Fruit fly (Drosophila melanogaster) whole organism: Measurements from ENCODE around the gene Pcyt1.

Experiments
- CG8478 ChIP-seq: fragments of >200 bp; optimal IDR thresholded peaks from 2 replicates; lab custom pipeline; 2018; ENCODE audit warnings: inconsistent platforms
- EcR ChIP-seq, 2 experiments: fragments of >200 bp; optimal IDR thresholded peaks; 2 replicates each; lab custom pipeline; 2017; ENCODE audit warnings: missing biosample characterization in 2 of 2, missing genetic modification characterization in 2 of 2, missing genetic modification reagents in 2 of 2
- pan ChIP-seq: fragments of >200 bp; optimal IDR thresholded peaks from 2 replicates; lab custom pipeline; 2017
- psq ChIP-seq: fragments of >200 bp; optimal IDR thresholded peaks from 2 replicates; lab custom pipeline; 2017
- usp ChIP-seq: fragments of >200 bp; optimal IDR thresholded peaks from 2 replicates; lab custom pipeline; 2017; ENCODE audit warnings: missing biosample characterization, missing genetic modification characterization, mixed read lengths

DNA sequence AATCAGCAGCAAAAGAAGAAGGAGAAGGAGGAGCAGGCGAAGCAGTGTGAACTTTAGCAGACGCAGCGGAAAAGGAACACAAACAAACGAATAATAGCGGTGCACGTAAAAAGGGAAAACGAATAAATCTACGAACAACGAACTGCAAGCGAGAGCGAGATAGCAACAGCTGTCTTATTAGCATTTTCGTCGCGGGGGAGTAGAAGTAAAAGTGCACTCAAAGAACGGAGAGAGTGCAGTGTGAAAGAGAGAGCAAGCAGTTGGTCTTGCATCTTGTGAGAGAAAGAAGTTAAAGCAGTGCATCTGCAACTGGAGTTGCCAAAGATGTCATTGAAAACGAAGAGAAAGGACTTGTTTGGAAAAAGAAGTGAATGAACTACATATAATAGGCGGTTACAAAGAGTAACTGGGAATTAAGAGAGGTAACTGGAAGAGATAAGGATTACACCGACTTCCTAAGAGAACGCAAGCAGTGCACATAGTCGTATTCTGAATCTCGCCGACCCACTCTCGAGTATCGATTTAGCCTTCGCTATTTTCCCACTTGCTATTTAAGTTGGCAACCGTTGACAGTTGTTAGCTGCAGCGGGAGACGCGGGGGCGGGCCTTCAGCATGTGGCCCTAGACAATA, 47.0 kb downstream of the Pcyt1 start:
- TF ChIP-seq CG8478 (no peak), usp (GFP tag; lab: Kevin White, UChicago) (no peak), psq (lab: Kevin White, UChicago) (no peak), pan (no peak), EcR (GFP tag; optimal IDR thresholded peaks at IDR 0.05; lab: Kevin White, UChicago) (no peak)
